Fruit fly (Drosophila melanogaster): ENCODE measurements around the gene Mrp4.

The Mrp4 gene

dm6 chr3R:11557492-11557965 is 11.5 kb upstream of the Mrp4 start, which contains the start of gene CG10898 (continued):
- peak; percentile 62 for TF ChIP-seq CG12071 (GFP tag; optimal IDR thresholded peaks at IDR 0.05)
- TF ChIP-seq Nf-YC (tag; optimal IDR thresholded peaks at IDR 0.05) = peak; percentile 63
- TF ChIP-seq CG8089 (GFP tag; optimal IDR thresholded peaks at IDR 0.05) = peak; percentile 77
- TF ChIP-seq az2 (GFP tag; optimal IDR thresholded peaks at IDR 0.05) = peak; percentile 82
- TF ChIP-seq Xbp1 (GFP tag; optimal IDR thresholded peaks at IDR 0.05) = peak; percentile 92
- TF ChIP-seq stc (GFP tag; IDR thresholded peaks at IDR 0.05) = peak; percentile 83
- peak; percentile 88 for TF ChIP-seq so (GFP tag; IDR thresholded peaks at IDR 0.05)
- TF ChIP-seq ttk (GFP tag; IDR thresholded peaks at IDR 0.05) = peak; percentile 82
- TF ChIP-seq CG2120 (GFP tag; optimal IDR thresholded peaks at IDR 0.05) = peak; percentile 94
- peak; percentile 63 for TF ChIP-seq mirr (GFP tag; optimal IDR thresholded peaks at IDR 0.05)
- TF ChIP-seq CG1602 (GFP tag; optimal IDR thresholded peaks at IDR 0.05) = peak; percentile 74
- TF ChIP-seq z (GFP tag; IDR thresholded peaks at IDR 0.05) = no peak
- peak; percentile 87 for TF ChIP-seq zfh1 (GFP tag; IDR thresholded peaks at IDR 0.05)
- TF ChIP-seq HLH54F (GFP tag; optimal IDR thresholded peaks at IDR 0.05) = peak; percentile 82
- TF ChIP-seq oc (tag; optimal IDR thresholded peaks at IDR 0.05) = peak; percentile 50
- peak; percentile 30 for TF ChIP-seq ATbp (GFP tag; optimal IDR thresholded peaks at IDR 0.05)
- TF ChIP-seq hkb (optimal IDR thresholded peaks at IDR 0.05) = peak; percentile 41
- peak; percentile 88 for TF ChIP-seq hkb (GFP tag; IDR thresholded peaks at IDR 0.05)
- TF ChIP-seq disco-r (GFP tag; optimal IDR thresholded peaks at IDR 0.05) = peak; percentile 2
- TF ChIP-seq cas (GFP tag; IDR thresholded peaks at IDR 0.05) = peak; percentile 79; the same call in 1 of the 2 replicates
- TF ChIP-seq CG11696 (GFP tag; IDR thresholded peaks at IDR 0.05) = peak; percentile 71
- peak; percentile 88 for TF ChIP-seq bab2 (GFP tag; optimal IDR thresholded peaks at IDR 0.05)
- no peak for TF ChIP-seq CG17568 (GFP tag; optimal IDR thresholded peaks at IDR 0.05)
- no peak for TF ChIP-seq CG8478 (optimal IDR thresholded peaks at IDR 0.05)
- peak; percentile 13 for TF ChIP-seq btn (GFP tag; optimal IDR thresholded peaks at IDR 0.05)
- TF ChIP-seq nom (GFP tag; optimal IDR thresholded peaks at IDR 0.05) = no peak
- peak; percentile 55 for TF ChIP-seq CG6813 (GFP tag; optimal IDR thresholded peaks at IDR 0.05)
- peak; percentile 18 for TF ChIP-seq MTF-1 (GFP tag; optimal IDR thresholded peaks at IDR 0.05; ENCODE audit: borderline replicate concordance)
- TF ChIP-seq Chrac-16 (GFP tag; optimal IDR thresholded peaks at IDR 0.05) = peak; percentile 87
- 0 out of 2 replicates have a peak, but pooled peaks have one; percentile 37 for TF ChIP-seq Doc2 (GFP tag; IDR thresholded peaks at IDR 0.05)
- TF ChIP-seq CG11085 (GFP tag; IDR thresholded peaks at IDR 0.05) = peak; percentile 81
- TF ChIP-seq PHDP (tag; optimal IDR thresholded peaks at IDR 0.05) = peak; percentile 84
- peak; percentile 88 for TF ChIP-seq stwl (tag; optimal IDR thresholded peaks at IDR 0.05)
- TF ChIP-seq hb (GFP tag; IDR thresholded peaks at IDR 0.05; ENCODE audit: partially characterized antibody) = no peak
- peak; percentile 90 for TF ChIP-seq chm (GFP tag; IDR thresholded peaks at IDR 0.05)
- peak; percentile 35; the same call in 1 of the 2 replicates for TF ChIP-seq dimm (GFP tag; IDR thresholded peaks at IDR 0.05)
- peak; percentile 91 for TF ChIP-seq zen (tag; optimal IDR thresholded peaks at IDR 0.05)
- TF ChIP-seq CG15479 (GFP tag; optimal IDR thresholded peaks at IDR 0.05) = no peak
- peak; percentile 78 for TF ChIP-seq CG14667 (GFP tag; IDR thresholded peaks at IDR 0.05)
- peak; percentile 71 for TF ChIP-seq CG8388 (GFP tag; optimal IDR thresholded peaks at IDR 0.05)
- TF ChIP-seq CG12391 (tag; optimal IDR thresholded peaks at IDR 0.05) = peak; percentile 91
- TF ChIP-seq CG18764 (GFP tag; optimal IDR thresholded peaks at IDR 0.05) = peak; percentile 99
- peak; percentile 90 for TF ChIP-seq pum (GFP tag; optimal IDR thresholded peaks at IDR 0.05)
- no peak for TF ChIP-seq tup (GFP tag; optimal IDR thresholded peaks at IDR 0.05)
- TF ChIP-seq CG8290 (GFP tag; optimal IDR thresholded peaks at IDR 0.05) = peak; percentile 89
- peak in 1 of 2 experiments; percentile 89 for TF ChIP-seq CG8290 (tag; optimal IDR thresholded peaks at IDR 0.05)
- peak; percentile 52 for TF ChIP-seq klu (GFP tag; IDR thresholded peaks at IDR 0.05)
- TF ChIP-seq ken (GFP tag; IDR thresholded peaks at IDR 0.05) = peak; percentile 91
- peak; percentile 94 for TF ChIP-seq vvl (GFP tag; IDR thresholded peaks at IDR 0.05)
- TF ChIP-seq CG6854 (GFP tag; optimal IDR thresholded peaks at IDR 0.05) = no peak
- TF ChIP-seq YL-1 (GFP tag; optimal IDR thresholded peaks at IDR 0.05) = peak; percentile 51
- TF ChIP-seq bsh (GFP tag; optimal IDR thresholded peaks at IDR 0.05) = peak in 1 of 2 experiments; percentile 79
